Worm (Caenorhabditis elegans): ENCODE measurements around the gene T22D1.5.

DNA sequence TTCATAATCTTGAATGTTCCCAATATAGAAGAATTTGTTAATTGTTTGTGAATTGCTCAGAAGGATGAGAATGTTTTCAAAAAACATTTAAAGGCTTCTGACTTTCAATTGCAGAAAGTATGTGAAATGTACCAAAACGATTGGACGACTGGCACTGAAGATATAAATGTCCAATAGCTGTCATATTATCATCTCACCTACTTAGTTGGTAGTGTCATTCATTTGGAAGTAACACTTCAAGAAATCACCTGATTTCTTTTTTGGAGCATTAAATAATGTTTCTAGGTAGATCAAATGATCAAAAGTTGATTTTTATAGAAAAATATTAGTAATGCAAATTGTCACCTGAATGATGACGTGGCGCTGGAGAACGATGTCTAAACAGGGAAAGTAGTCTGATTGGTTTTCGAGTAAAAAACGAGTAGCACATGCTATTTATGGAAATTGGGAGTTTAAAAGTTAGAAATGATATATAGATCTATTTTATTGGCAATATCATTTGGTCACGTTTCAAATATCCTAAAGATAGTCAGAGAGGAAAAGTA is 24.0 kb upstream of the T22D1.5 start:
- TF ChIP-seq elt-1 (tag; optimal IDR thresholded peaks at IDR 0.05; ENCODE audit: borderline replicate concordance, insufficient read depth) (no peak), blmp-1 (tag; optimal IDR thresholded peaks at IDR 0.05) (no peak), bed-3 (GFP tag; optimal IDR thresholded peaks at IDR 0.05) (no peak), lsy-2 (tag; optimal IDR thresholded peaks at IDR 0.05) (no peak)
